Fruit fly (Drosophila melanogaster): ENCODE measurements around the gene CG15747.
A peak's percentile ranks its signal among the peaks of the same experiment; 100 is the strongest.

The CG15747 gene

dm6 chrX:13334434-13335146 lies 3.5 kb upstream of the CG15747 start (continued):
- no peak for TF ChIP-seq Ptx1 (GFP tag; IDR thresholded peaks at IDR 0.05)
- no peak for TF ChIP-seq Ada2b (GFP tag; IDR thresholded peaks at IDR 0.05)
- peak; percentile 90 for TF ChIP-seq exex (tag; optimal IDR thresholded peaks at IDR 0.05)
- TF ChIP-seq CG34376 (GFP tag; optimal IDR thresholded peaks at IDR 0.05) = peak; percentile 93
- TF ChIP-seq unc-4 (GFP tag; IDR thresholded peaks at IDR 0.05; ENCODE audit: partially characterized antibody) = no peak
- peak; percentile 37; the same call in 1 of the 2 replicates for TF ChIP-seq CG14014 (GFP tag; IDR thresholded peaks at IDR 0.05)
- no peak for TF ChIP-seq CG8359 (GFP tag; optimal IDR thresholded peaks at IDR 0.05; ENCODE audit: borderline replicate concordance)
- no peak for TF ChIP-seq CG9215 (GFP tag; IDR thresholded peaks at IDR 0.05)
- TF ChIP-seq bigmax (GFP tag; optimal IDR thresholded peaks at IDR 0.05) = no peak
- TF ChIP-seq CG14050 (GFP tag; IDR thresholded peaks at IDR 0.05) = no peak
- TF ChIP-seq trem (tag; optimal IDR thresholded peaks at IDR 0.05) = peak; percentile 24
- peak; percentile 15 for TF ChIP-seq her (GFP tag; optimal IDR thresholded peaks at IDR 0.05)
- TF ChIP-seq CG8388 (GFP tag; optimal IDR thresholded peaks at IDR 0.05) = no peak
- TF ChIP-seq Ravus (GFP tag; IDR thresholded peaks at IDR 0.05) = no peak
- TF ChIP-seq CG6765 (GFP tag; optimal IDR thresholded peaks at IDR 0.05) = peak; percentile 29
- no peak for TF ChIP-seq gem (tag; optimal IDR thresholded peaks at IDR 0.05)
- TF ChIP-seq HLH3B (GFP tag; IDR thresholded peaks at IDR 0.05) = peak; percentile 38; the same call in 1 of the 2 replicates
- no peak for TF ChIP-seq CG6854 (GFP tag; optimal IDR thresholded peaks at IDR 0.05)
- no peak for TF ChIP-seq knrl (GFP tag; IDR thresholded peaks at IDR 0.05; ENCODE audit: partially characterized antibody)
- peak; percentile 41 for TF ChIP-seq Xbp1 (GFP tag; optimal IDR thresholded peaks at IDR 0.05)
- TF ChIP-seq CG7928 (GFP tag; optimal IDR thresholded peaks at IDR 0.05) = peak; percentile 92
- TF ChIP-seq slp2 (GFP tag; optimal IDR thresholded peaks at IDR 0.05) = no peak
- TF ChIP-seq CG15479 (GFP tag; optimal IDR thresholded peaks at IDR 0.05) = no peak
- TF ChIP-seq stwl (tag; optimal IDR thresholded peaks at IDR 0.05) = peak; percentile 96
- no peak for TF ChIP-seq gce (GFP tag; IDR thresholded peaks at IDR 0.05)
- TF ChIP-seq kah (GFP tag; optimal IDR thresholded peaks at IDR 0.05) = no peak
- peak; percentile 70 for TF ChIP-seq CG9932 (GFP tag; IDR thresholded peaks at IDR 0.05)
- no peak for TF ChIP-seq Bgb (GFP tag; IDR thresholded peaks at IDR 0.05; ENCODE audit: partially characterized antibody)
- TF ChIP-seq CG10274 (GFP tag; optimal IDR thresholded peaks at IDR 0.05) = no peak
- no peak for TF ChIP-seq nerfin-2 (GFP tag; IDR thresholded peaks at IDR 0.05; ENCODE audit: partially characterized antibody)
- TF ChIP-seq Dad (GFP tag; optimal IDR thresholded peaks at IDR 0.05) = peak; percentile 37
- no peak for TF ChIP-seq row (GFP tag; IDR thresholded peaks at IDR 0.05)
- no peak for TF ChIP-seq sisA (GFP tag; IDR thresholded peaks at IDR 0.05)
- TF ChIP-seq HHEX (GFP tag; optimal IDR thresholded peaks at IDR 0.05) = peak; percentile 3
- TF ChIP-seq chif (GFP tag; optimal IDR thresholded peaks at IDR 0.05) = peak in 1 of 2 experiments; percentile 15
- no peak for TF ChIP-seq CG12744 (GFP tag; optimal IDR thresholded peaks at IDR 0.05)
- TF ChIP-seq Hmr (GFP tag; optimal IDR thresholded peaks at IDR 0.05) = peak; percentile 51
- no peak for TF ChIP-seq Vsx1 (GFP tag; optimal IDR thresholded peaks at IDR 0.05)
- TF ChIP-seq zfh1 (GFP tag; IDR thresholded peaks at IDR 0.05) = peak; percentile 40; the same call in 1 of the 3 replicates
- TF ChIP-seq NFAT (GFP tag; IDR thresholded peaks at IDR 0.05) = peak; percentile 9; the same call in 1 of the 2 replicates
- TF ChIP-seq bbx (GFP tag; IDR thresholded peaks at IDR 0.05; ENCODE audit: partially characterized antibody) = no peak
- TF ChIP-seq Camta (GFP tag; optimal IDR thresholded peaks at IDR 0.05) = peak; percentile 32
- peak; percentile 23 for TF ChIP-seq CG18011 (GFP tag; optimal IDR thresholded peaks at IDR 0.05)
- peak; percentile 81 for TF ChIP-seq pzg (GFP tag; optimal IDR thresholded peaks at IDR 0.05)
- TF ChIP-seq Rfx (GFP tag; IDR thresholded peaks at IDR 0.05) = peak; percentile 75
- TF ChIP-seq Hr78 (GFP tag; optimal IDR thresholded peaks at IDR 0.05) = peak in 1 of 2 experiments; percentile 91
- TF ChIP-seq E2f1 (GFP tag; IDR thresholded peaks at IDR 0.05) = no peak
- no peak for TF ChIP-seq lola (GFP tag; optimal IDR thresholded peaks at IDR 0.05)
